Fruit fly (Drosophila melanogaster): Measurements from ENCODE around the gene CG14669.

DNA sequence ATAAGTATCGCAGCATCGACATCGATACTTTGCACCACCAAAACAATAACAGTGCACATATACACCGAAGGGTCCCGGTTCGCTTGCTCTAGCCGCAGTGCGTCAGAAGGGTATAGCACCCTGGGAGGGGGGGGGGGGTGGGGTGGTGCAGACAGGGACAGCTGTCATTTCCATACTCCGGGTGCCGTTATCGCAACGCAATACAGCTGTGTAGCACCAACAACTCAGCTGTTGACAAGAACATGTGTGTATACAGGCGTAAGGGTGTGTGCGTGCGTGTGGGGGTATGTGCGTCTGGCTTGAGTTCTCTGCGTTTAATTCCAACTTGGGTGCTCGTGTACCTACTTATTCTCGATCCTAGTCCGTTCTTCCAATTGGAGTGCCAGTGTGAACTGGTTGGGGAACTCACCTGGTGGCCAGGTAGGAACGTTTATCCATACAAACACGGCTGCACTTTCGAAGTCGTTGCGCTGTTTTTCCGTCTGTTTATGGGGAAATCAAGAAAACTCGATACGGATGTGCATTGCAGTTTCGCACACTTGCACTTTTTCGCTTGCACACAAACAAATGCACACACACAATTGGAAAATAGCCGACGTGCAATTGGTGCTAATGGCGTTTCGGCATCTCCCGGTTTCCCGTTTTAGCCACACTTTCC is 46.7 kb upstream of the CG14669 start:
- TF ChIP-seq insv (optimal IDR thresholded peaks at IDR 0.05) (no peak), ttk (optimal IDR thresholded peaks at IDR 0.05) (no peak), Sin3A (optimal IDR thresholded peaks at IDR 0.05) (no peak), h (optimal IDR thresholded peaks at IDR 0.05) (no peak), psq (optimal IDR thresholded peaks at IDR 0.05) (no peak), Myc (optimal IDR thresholded peaks at IDR 0.05) (no peak)

Data from Kc167 (cell line).